Fruit fly (Drosophila melanogaster) whole organism, embryonic: ENCODE results near the gene Uba4.
A peak's percentile ranks its signal among the peaks of the same experiment; 100 is the strongest.

Experiments used
- Abd-B ChIP-seq: fragments of 200-800 bp; sonication (Bioruptor generic); optimal IDR thresholded peaks from 2 replicates; lab custom pipeline; 2018; ENCODE audit warnings: missing biosample characterization, mild to moderate bottlenecking, missing genetic modification characterization, moderate library complexity
- Aef1 ChIP-seq: fragments of 200-800 bp; sonication (Bioruptor generic); IDR thresholded peaks from 3 replicates; pipeline ENCODE4 v1.3.6; 2022; ENCODE audit warnings: missing biosample characterization, missing genetic modification characterization
- Antp ChIP-seq: fragments of 200-800 bp; sonication (Bioruptor generic); optimal IDR thresholded peaks from 3 replicates; lab custom pipeline; 2016; ENCODE audit warnings: missing biosample characterization, missing genetic modification characterization
- C15 ChIP-seq: fragments of 200-800 bp; sonication (Bioruptor generic); IDR thresholded peaks from 3 replicates; pipeline ENCODE4 v1.3.6; 2022; ENCODE audit warnings: missing biosample characterization, missing genetic modification characterization
- CG10274 ChIP-seq: fragments of 200-800 bp; sonication (Bioruptor generic); optimal IDR thresholded peaks from 3 replicates; lab custom pipeline; 2017; ENCODE audit warnings: missing biosample characterization, mild to moderate bottlenecking, missing genetic modification characterization
- CG10543 ChIP-seq: fragments of 200-800 bp; sonication (Bioruptor generic); optimal IDR thresholded peaks from 3 replicates; lab custom pipeline; 2017; ENCODE audit warnings: missing biosample characterization, mild to moderate bottlenecking, missing genetic modification characterization, moderate library complexity
- CG10654 ChIP-seq: fragments of 200-800 bp; sonication (Bioruptor generic); optimal IDR thresholded peaks from 2 replicates; lab custom pipeline; 2016; ENCODE audit warnings: missing biosample characterization, missing genetic modification characterization
- CG11456 ChIP-seq: fragments of 200-800 bp; sonication (Bioruptor generic); IDR thresholded peaks from 3 replicates; pipeline ENCODE4 v1.3.6; 2022; ENCODE audit warnings: missing biosample characterization, missing genetic modification characterization
- CG12299 ChIP-seq: fragments of 200-800 bp; sonication (Bioruptor generic); optimal IDR thresholded peaks from 2 replicates; lab custom pipeline; 2018; ENCODE audit warnings: missing biosample characterization, mild to moderate bottlenecking, missing genetic modification characterization
- CG12391 ChIP-seq: fragments of 200-800 bp; sonication (Bioruptor generic); optimal IDR thresholded peaks from 3 replicates; lab custom pipeline; 2018; ENCODE audit warnings: missing biosample characterization, mild to moderate bottlenecking, missing genetic modification characterization, moderate library complexity
- CG14860 ChIP-seq: fragments of 200-800 bp; sonication (Bioruptor generic); IDR thresholded peaks from 3 replicates; pipeline ENCODE4 v1.3.6; 2022; ENCODE audit warnings: missing biosample characterization, missing genetic modification characterization; ENCODE audit not compliant: partially characterized antibody
- CG15696 ChIP-seq: fragments of 200-800 bp; sonication (Bioruptor generic); optimal IDR thresholded peaks from 2 replicates; lab custom pipeline; 2019; ENCODE audit warnings: missing biosample characterization, mild to moderate bottlenecking, missing genetic modification characterization, moderate library complexity
- CG16815 ChIP-seq: fragments of 200-800 bp; sonication (Bioruptor generic); optimal IDR thresholded peaks from 3 replicates; lab custom pipeline; 2017; ENCODE audit warnings: missing biosample characterization, mild to moderate bottlenecking, missing genetic modification characterization
- CG17361 ChIP-seq: fragments of 200-800 bp; sonication (Bioruptor generic); IDR thresholded peaks from 3 replicates; pipeline ENCODE4 v1.3.6; 2022; ENCODE audit warnings: missing biosample characterization, missing genetic modification characterization
- CG17568 ChIP-seq: fragments of 200-800 bp; sonication (Bioruptor generic); optimal IDR thresholded peaks from 2 replicates; lab custom pipeline; 2018; ENCODE audit warnings: missing biosample characterization, mild to moderate bottlenecking, missing genetic modification characterization, moderate library complexity
- CG6791 ChIP-seq: fragments of 200-800 bp; sonication (Bioruptor generic); IDR thresholded peaks from 3 replicates; pipeline ENCODE4 v1.3.6; 2022; ENCODE audit warnings: missing biosample characterization, missing genetic modification characterization; ENCODE audit not compliant: partially characterized antibody
- CG6854 ChIP-seq: fragments of 200-800 bp; sonication (Bioruptor generic); optimal IDR thresholded peaks from 3 replicates; lab custom pipeline; 2017; ENCODE audit warnings: missing biosample characterization, mild to moderate bottlenecking, missing genetic modification characterization
- CG7556 ChIP-seq: fragments of 200-800 bp; sonication (Bioruptor generic); optimal IDR thresholded peaks from 2 replicates; lab custom pipeline; 2017; ENCODE audit warnings: missing biosample characterization, mild to moderate bottlenecking, missing genetic modification characterization
- E2f2 ChIP-seq: fragments of 200-800 bp; sonication (Bioruptor generic); IDR thresholded peaks from 2 replicates; pipeline ENCODE4 v1.3.6; 2022; ENCODE audit warnings: missing biosample characterization, missing genetic modification characterization
- Gsc ChIP-seq: fragments of 200-800 bp; sonication (Bioruptor generic); IDR thresholded peaks from 2 replicates; pipeline ENCODE4 v1.3.6; 2022; ENCODE audit warnings: missing biosample characterization, missing genetic modification characterization
- HHEX ChIP-seq: fragments of 200-800 bp; sonication (Bioruptor generic); optimal IDR thresholded peaks from 3 replicates; lab custom pipeline; 2017; ENCODE audit warnings: missing biosample characterization, mild to moderate bottlenecking, missing genetic modification characterization, missing genetic modification reagents
- MBD-R2 ChIP-seq: fragments of 200-800 bp; sonication (Bioruptor generic); IDR thresholded peaks from 2 replicates; pipeline ENCODE4 v1.3.6; 2022; ENCODE audit warnings: missing biosample characterization, missing genetic modification characterization
- Max ChIP-seq: fragments of 200-800 bp; sonication (Bioruptor generic); optimal IDR thresholded peaks from 2 replicates; lab custom pipeline; 2016; ENCODE audit warnings: missing biosample characterization, mild to moderate bottlenecking, missing genetic modification characterization
- Poxn ChIP-seq: fragments of 200-800 bp; sonication (Bioruptor generic); IDR thresholded peaks from 2 replicates; pipeline ENCODE4 v1.3.6; 2022; ENCODE audit warnings: missing biosample characterization, missing genetic modification characterization
- Ptx1 ChIP-seq: fragments of 200-800 bp; sonication (Bioruptor generic); IDR thresholded peaks from 2 replicates; pipeline ENCODE4 v1.3.6; 2022; ENCODE audit warnings: missing biosample characterization, missing genetic modification characterization
- Tbp ChIP-seq: fragments of >200 bp; optimal IDR thresholded peaks from 2 replicates; lab custom pipeline; 2018; ENCODE audit warnings: missing biosample characterization, missing genetic modification characterization
- br ChIP-seq: fragments of >200 bp; optimal IDR thresholded peaks from 2 replicates; lab custom pipeline; 2017
- caup ChIP-seq: fragments of 200-800 bp; sonication (Bioruptor generic); optimal IDR thresholded peaks from 3 replicates; lab custom pipeline; 2017; ENCODE audit warnings: missing biosample characterization, mild to moderate bottlenecking, missing genetic modification characterization, moderate library complexity; ENCODE audit not compliant: severe bottlenecking
- ci ChIP-seq: fragments of 200-800 bp; sonication (Bioruptor generic); IDR thresholded peaks from 3 replicates; pipeline ENCODE4 v1.3.6; 2022; ENCODE audit warnings: missing biosample characterization, missing genetic modification characterization
- da ChIP-seq: fragments of 200-800 bp; sonication (Bioruptor generic); optimal IDR thresholded peaks from 2 replicates; lab custom pipeline; 2016; ENCODE audit warnings: missing biosample characterization, missing genetic modification characterization
- eve ChIP-seq, 2 experiments: fragments of >200 bp; optimal IDR thresholded peaks; 2 replicates each; lab custom pipeline; 2017; ENCODE audit warnings: missing biosample characterization in 2 of 2, missing genetic modification characterization in 2 of 2
- ewg ChIP-seq: fragments of 200-800 bp; sonication (Bioruptor generic); optimal IDR thresholded peaks from 3 replicates; lab custom pipeline; 2017; ENCODE audit warnings: mild to moderate bottlenecking, missing biosample characterization, missing genetic modification reagents, missing genetic modification characterization
- fu2 ChIP-seq: fragments of 200-800 bp; sonication (Bioruptor generic); optimal IDR thresholded peaks from 2 replicates; lab custom pipeline; 2016; ENCODE audit warnings: missing biosample characterization, missing genetic modification characterization
- hb ChIP-seq: fragments of 200-800 bp; sonication (Bioruptor generic); IDR thresholded peaks from 3 replicates; pipeline ENCODE4 v1.3.6; 2022; ENCODE audit warnings: missing biosample characterization, missing genetic modification characterization; ENCODE audit not compliant: partially characterized antibody
- ind ChIP-seq: fragments of 200-800 bp; sonication (Bioruptor generic); optimal IDR thresholded peaks from 3 replicates; lab custom pipeline; 2016; ENCODE audit warnings: missing biosample characterization, missing genetic modification characterization
- jigr1 ChIP-seq: fragments of 200-800 bp; sonication (Bioruptor generic); IDR thresholded peaks from 3 replicates; pipeline ENCODE4 v1.3.6; 2022; ENCODE audit warnings: missing biosample characterization, missing genetic modification characterization
- knrl ChIP-seq: fragments of 200-800 bp; sonication (Bioruptor generic); IDR thresholded peaks from 3 replicates; pipeline ENCODE4 v1.3.6; 2022; ENCODE audit warnings: missing biosample characterization, missing genetic modification characterization; ENCODE audit not compliant: partially characterized antibody
- lbe ChIP-seq: fragments of 200-800 bp; sonication (Bioruptor generic); optimal IDR thresholded peaks from 2 replicates; lab custom pipeline; 2016; ENCODE audit warnings: missing biosample characterization, mild to moderate bottlenecking, missing genetic modification characterization
- lmd ChIP-seq: fragments of 200-800 bp; sonication (Bioruptor generic); IDR thresholded peaks from 2 replicates; pipeline ENCODE4 v1.3.6; 2022; ENCODE audit warnings: missing biosample characterization, missing genetic modification characterization
- maf-S ChIP-seq: fragments of 200-800 bp; sonication (Bioruptor generic); optimal IDR thresholded peaks from 2 replicates; lab custom pipeline; 2016; ENCODE audit warnings: missing biosample characterization, missing genetic modification characterization
- schlank ChIP-seq: fragments of 200-800 bp; sonication (Bioruptor generic); optimal IDR thresholded peaks from 2 replicates; lab custom pipeline; 2018; ENCODE audit warnings: missing biosample characterization, mild to moderate bottlenecking, missing genetic modification characterization
- sqz ChIP-seq: fragments of 200-800 bp; sonication (Bioruptor generic); optimal IDR thresholded peaks from 3 replicates; lab custom pipeline; 2018; ENCODE audit warnings: missing biosample characterization, mild to moderate bottlenecking, missing genetic modification characterization
- stc ChIP-seq: fragments of 200-800 bp; sonication (Bioruptor generic); IDR thresholded peaks from 2 replicates; pipeline ENCODE4 v1.3.6; 2022; ENCODE audit warnings: missing biosample characterization, missing genetic modification characterization
- stwl ChIP-seq: fragments of 200-800 bp; sonication (Bioruptor generic); optimal IDR thresholded peaks from 3 replicates; lab custom pipeline; 2018; ENCODE audit warnings: missing biosample characterization, mild to moderate bottlenecking, missing genetic modification characterization, moderate library complexity
- tgo ChIP-seq: fragments of 200-800 bp; sonication (Bioruptor generic); IDR thresholded peaks from 3 replicates; pipeline ENCODE4 v1.3.6; 2022; ENCODE audit warnings: missing biosample characterization, missing genetic modification characterization
- unc-4 ChIP-seq: fragments of 200-800 bp; sonication (Bioruptor generic); IDR thresholded peaks from 2 replicates; pipeline ENCODE4 v1.3.6; 2022; ENCODE audit warnings: missing biosample characterization, missing genetic modification characterization; ENCODE audit not compliant: partially characterized antibody
- vfl ChIP-seq: fragments of 200-800 bp; sonication (Bioruptor generic); optimal IDR thresholded peaks from 2 replicates; lab custom pipeline; 2016; ENCODE audit warnings: missing biosample characterization, missing genetic modification characterization
- zen ChIP-seq: fragments of 200-800 bp; sonication (Bioruptor generic); optimal IDR thresholded peaks from 3 replicates; lab custom pipeline; 2018; ENCODE audit warnings: missing biosample characterization, mild to moderate bottlenecking, missing genetic modification characterization, moderate library complexity
- zfh1 ChIP-seq: fragments of 200-800 bp; sonication (Bioruptor generic); IDR thresholded peaks from 3 replicates; pipeline ENCODE4 v1.3.6; 2022; ENCODE audit warnings: missing biosample characterization, missing genetic modification characterization

Gene Uba4

DNA sequence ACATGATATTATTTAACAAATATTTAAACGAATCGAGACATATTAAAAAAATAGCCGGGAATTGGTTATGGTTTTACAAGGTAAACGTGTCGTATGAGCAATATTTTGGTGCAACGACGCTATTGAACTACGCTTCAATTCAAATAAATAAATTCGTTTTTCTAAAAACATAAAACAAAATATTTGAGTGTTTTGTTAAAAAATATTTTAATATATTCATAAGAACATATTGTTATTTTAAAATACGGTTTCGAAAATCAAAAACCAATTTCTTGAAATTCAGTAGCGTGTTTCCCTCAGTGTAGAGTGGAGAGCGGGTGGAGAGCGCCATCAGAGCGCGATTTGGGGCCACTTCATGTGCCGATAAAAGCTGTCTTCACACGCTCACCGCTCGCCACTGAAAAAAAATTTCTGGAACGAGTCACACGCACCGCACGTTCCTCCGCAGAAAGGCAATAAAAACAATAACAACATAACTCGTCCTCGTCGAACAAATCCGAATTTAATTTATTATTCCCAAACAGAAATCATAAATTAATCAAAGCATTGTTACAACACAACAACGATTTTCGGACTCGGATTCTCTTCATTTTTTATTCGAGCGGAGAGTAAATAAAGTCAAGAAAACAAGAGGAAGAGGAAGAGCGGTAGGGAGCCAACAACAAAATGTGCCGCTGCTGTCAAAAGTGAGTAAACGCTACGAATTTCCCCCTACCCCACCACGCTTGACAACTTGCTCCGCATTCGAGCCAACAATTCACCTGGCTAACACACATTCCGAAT, 18.4 kb downstream of the Uba4 start (continued):
- TF ChIP-seq CG14860 (GFP tag; lab: Robert Waterston, UW) (no peak), stc (peak; percentile 67), HHEX (peak; percentile 94), Poxn (GFP tag; lab: Robert Waterston, UW) (peak; percentile 63), C15 (GFP tag; lab: Robert Waterston, UW) (no peak; the same call in 1 of the 3 replicates), Abd-B (GFP tag; lab: Kevin White, UChicago) (peak; percentile 89), ci (GFP tag; lab: Robert Waterston, UW) (peak; percentile 72), ind (peak; percentile 84), vfl (GFP tag; lab: Kevin White, UChicago) (peak; percentile 24), maf-S (no peak), CG10274 (GFP tag; lab: Kevin White, UChicago) (peak; percentile 84), tgo (GFP tag; lab: Robert Waterston, UW) (peak; percentile 84), br (lab: Kevin White, UChicago) (no peak), Tbp (no peak), CG11456 (GFP tag; lab: Robert Waterston, UW) (no peak; the same call in none of the 3 replicates), CG6791 (GFP tag; lab: Robert Waterston, UW) (no peak), CG10543 (GFP tag; lab: Kevin White, UChicago) (peak; percentile 91), CG12299 (tag; lab: Kevin White, UChicago) (peak; percentile 85), eve (GFP tag; optimal IDR thresholded peaks at IDR 0.05; lab: Kevin White, UChicago) (peak in 1 of 2 experiments; percentile 96), da (no peak), unc-4 (GFP tag; lab: Robert Waterston, UW) (no peak), Antp (GFP tag; lab: Kevin White, UChicago) (no peak), schlank (tag; lab: Kevin White, UChicago) (peak; percentile 44), CG6854 (GFP tag; lab: Kevin White, UChicago) (peak; percentile 87), caup (GFP tag; lab: Kevin White, UChicago) (peak; percentile 93), Max (peak; percentile 84), zfh1 (GFP tag; lab: Robert Waterston, UW) (peak; percentile 60), CG12391 (tag; lab: Kevin White, UChicago) (peak; percentile 94), Aef1 (peak; percentile 64), CG10654 (peak; percentile 71), Gsc (no peak), CG15696 (tag; lab: Kevin White, UChicago) (peak; percentile 69), ewg (peak; percentile 78), knrl (GFP tag; lab: Robert Waterston, UW) (no peak), CG17361 (peak; percentile 95), lmd (GFP tag; lab: Robert Waterston, UW) (peak; percentile 85), zen (tag; lab: Kevin White, UChicago) (peak; percentile 78), jigr1 (GFP tag; lab: Robert Waterston, UW) (peak; percentile 72; the same call in 1 of the 3 replicates), stwl (tag; lab: Kevin White, UChicago) (peak; percentile 1), hb (GFP tag; lab: Robert Waterston, UW) (no peak), sqz (GFP tag; lab: Kevin White, UChicago) (peak; percentile 90), lbe (GFP tag; lab: Kevin White, UChicago) (peak; percentile 59), CG17568 (GFP tag; lab: Kevin White, UChicago) (peak; percentile 70), CG7556 (GFP tag; lab: Kevin White, UChicago) (peak; percentile 97), fu2 (peak; percentile 17), MBD-R2 (GFP tag; lab: Robert Waterston, UW) (peak; percentile 42), CG16815 (GFP tag; lab: Kevin White, UChicago) (peak; percentile 86), Ptx1 (GFP tag; lab: Robert Waterston, UW) (peak; percentile 83), E2f2 (GFP tag; lab: Robert Waterston, UW) (peak; percentile 59)
